Worm (Caenorhabditis elegans) whole organism, L4 larva: ENCODE results near the gene F56C3.9.

Source experiments
- T26A8.4 ChIP-seq: fragments of 200-800 bp; sonication (Bioruptor generic); IDR thresholded peaks from 2 replicates; pipeline ENCODE4 v1.3.6; 2022; ENCODE audit warnings: missing genetic modification characterization, missing compliant biosample characterization
- Y5F2A.4 ChIP-seq: fragments of 200-800 bp; sonication (Bioruptor generic); optimal IDR thresholded peaks from 2 replicates; lab custom pipeline; 2018; ENCODE audit warnings: mild to moderate bottlenecking, missing genetic modification characterization, missing compliant biosample characterization
- Y75B8A.6 ChIP-seq: fragments of 200-800 bp; sonication (Bioruptor generic); IDR thresholded peaks from 2 replicates; pipeline ENCODE4 v1.3.6; 2022; ENCODE audit warnings: missing genetic modification reagents, missing genetic modification characterization, missing compliant biosample characterization
- ZK337.2 ChIP-seq: fragments of 200-800 bp; sonication (Bioruptor generic); IDR thresholded peaks from 2 replicates; pipeline ENCODE4 v1.3.6; 2022; ENCODE audit warnings: missing genetic modification reagents, missing genetic modification characterization, missing compliant biosample characterization
- ama-1 ChIP-seq: fragments of 150-350 bp; optimal IDR thresholded peaks from 2 replicates; lab custom pipeline; 2014; ENCODE audit warnings: inconsistent platforms, mixed read lengths
- arid-1 ChIP-seq: fragments of 200-800 bp; sonication (Bioruptor generic); conservative IDR thresholded peaks from 2 replicates; pipeline ENCODE4 v1.3.6; 2022; ENCODE audit warnings: missing genetic modification reagents, missing genetic modification characterization, missing compliant biosample characterization
- attf-4 ChIP-seq: sonication (generic microtip); optimal IDR thresholded peaks from 3 replicates; lab custom pipeline; 2017; ENCODE audit warnings: missing biosample characterization, missing genetic modification characterization
- ceh-32 ChIP-seq: sonication (generic microtip); optimal IDR thresholded peaks from 2 replicates; lab custom pipeline; 2016; ENCODE audit warnings: mild to moderate bottlenecking, missing genetic modification characterization, missing compliant biosample characterization; ENCODE audit not compliant: poor library complexity
- ceh-44 ChIP-seq: fragments of 200-800 bp; sonication (Bioruptor generic); IDR thresholded peaks from 2 replicates; pipeline ENCODE4 v1.3.6; 2022; ENCODE audit warnings: missing genetic modification reagents, missing genetic modification characterization, missing compliant biosample characterization
- ceh-62 ChIP-seq: sonication (generic microtip); optimal IDR thresholded peaks from 2 replicates; lab custom pipeline; 2017; ENCODE audit warnings: missing biosample characterization, missing genetic modification characterization
- ceh-82 ChIP-seq: sonication (generic microtip); optimal IDR thresholded peaks from 2 replicates; lab custom pipeline; 2017; ENCODE audit warnings: missing biosample characterization, missing genetic modification characterization
- cey-2 ChIP-seq: sonication (generic microtip); optimal IDR thresholded peaks from 3 replicates; lab custom pipeline; 2017; ENCODE audit warnings: missing genetic modification characterization, mild to moderate bottlenecking, missing compliant biosample characterization, antibody characterized with exemption, borderline replicate concordance; ENCODE audit not compliant: insufficient read depth
- daf-19 ChIP-seq: fragments of 200-800 bp; sonication (Bioruptor generic); conservative IDR thresholded peaks from 2 replicates; pipeline ENCODE4 v1.3.6; 2022; ENCODE audit warnings: missing genetic modification characterization, missing compliant biosample characterization
- dpl-1 ChIP-seq: fragments of 150-350 bp; optimal IDR thresholded peaks from 2 replicates; lab custom pipeline; 2014; ENCODE audit warnings: missing biosample characterization, missing genetic modification reagents, missing genetic modification characterization
- duxl-1 ChIP-seq: sonication (generic microtip); optimal IDR thresholded peaks from 2 replicates; lab custom pipeline; 2016; ENCODE audit warnings: mild to moderate bottlenecking, missing genetic modification characterization, moderate library complexity, missing compliant biosample characterization; ENCODE audit not compliant: poor library complexity
- dve-1 ChIP-seq: sonication (generic microtip); optimal IDR thresholded peaks from 2 replicates; lab custom pipeline; 2017; ENCODE audit warnings: antibody characterized with exemption, mild to moderate bottlenecking, missing genetic modification characterization, missing compliant biosample characterization; ENCODE audit not compliant: insufficient read depth
- egl-27 ChIP-seq: sonication (generic microtip); optimal IDR thresholded peaks from 3 replicates; lab custom pipeline; 2017; ENCODE audit warnings: missing biosample characterization, missing genetic modification reagents, missing genetic modification characterization
- egl-43 ChIP-seq: fragments of 200-800 bp; sonication (Bioruptor generic); IDR thresholded peaks from 2 replicates; pipeline ENCODE4 v1.3.6; 2022; ENCODE audit warnings: missing genetic modification reagents, missing genetic modification characterization, missing compliant biosample characterization
- fkh-10 ChIP-seq: fragments of 150-350 bp; optimal IDR thresholded peaks from 2 replicates; lab custom pipeline; 2014; ENCODE audit warnings: missing biosample characterization, missing genetic modification reagents, missing genetic modification characterization
- fos-1 ChIP-seq: fragments of 150-350 bp; optimal IDR thresholded peaks from 2 replicates; lab custom pipeline; 2014; ENCODE audit warnings: missing biosample characterization, missing genetic modification characterization
- gei-8 ChIP-seq: fragments of 200-800 bp; sonication (Bioruptor generic); optimal IDR thresholded peaks from 2 replicates; lab custom pipeline; 2018; ENCODE audit warnings: mild to moderate bottlenecking, missing genetic modification characterization, missing compliant biosample characterization
- hif-1 ChIP-seq, 2 experiments: sonication (generic microtip); optimal IDR thresholded peaks; 2 replicates each; lab custom pipeline; 2016 to 2017; ENCODE audit warnings: missing compliant biosample characterization in 2 of 2, missing genetic modification characterization in 2 of 2, missing genetic modification reagents in 2 of 2, missing genotype in 2 of 2, mild to moderate bottlenecking in 1 of 2
- hlh-11 ChIP-seq: fragments of 200-800 bp; sonication (Bioruptor generic); optimal IDR thresholded peaks from 2 replicates; lab custom pipeline; 2018; ENCODE audit warnings: mild to moderate bottlenecking, missing genetic modification characterization, missing compliant biosample characterization
- hmg-1.1 ChIP-seq: fragments of 200-800 bp; sonication (Bioruptor generic); IDR thresholded peaks from 2 replicates; pipeline ENCODE4 v1.3.6; 2022; ENCODE audit warnings: missing genetic modification reagents, missing genetic modification characterization, missing compliant biosample characterization
- jun-1 ChIP-seq: fragments of 150-350 bp; optimal IDR thresholded peaks from 2 replicates; lab custom pipeline; 2014; ENCODE audit warnings: missing biosample characterization, missing genetic modification reagents, missing genetic modification characterization
- lim-7 ChIP-seq: fragments of 200-800 bp; sonication (Bioruptor generic); IDR thresholded peaks from 2 replicates; pipeline ENCODE4 v1.3.6; 2022; ENCODE audit warnings: missing genetic modification characterization, missing compliant biosample characterization
- lin-1 ChIP-seq: fragments of 200-800 bp; sonication (Bioruptor generic); IDR thresholded peaks from 2 replicates; pipeline ENCODE4 v1.3.6; 2022; ENCODE audit warnings: missing genetic modification reagents, missing genetic modification characterization, missing compliant biosample characterization
- lin-29 ChIP-seq: fragments of 200-800 bp; sonication (Bioruptor generic); IDR thresholded peaks from 2 replicates; pipeline ENCODE4 v1.3.6; 2022; ENCODE audit warnings: missing genetic modification reagents, missing genetic modification characterization, missing compliant biosample characterization
- lin-38 ChIP-seq: fragments of 200-800 bp; sonication (Bioruptor generic); IDR thresholded peaks from 2 replicates; pipeline ENCODE4 v1.3.6; 2022; ENCODE audit warnings: missing genetic modification reagents, missing genetic modification characterization, missing compliant biosample characterization
- lsy-2 ChIP-seq, 2 experiments: fragments of 150-350 bp in 1 of 2; sonication (generic microtip) in 1 of 2; optimal IDR thresholded peaks; 2 replicates each; lab custom pipeline; 2014 to 2017; ENCODE audit warnings: missing biosample characterization in 2 of 2, missing genetic modification characterization in 2 of 2
- mep-1 ChIP-seq: fragments of 150-350 bp; sonication (generic microtip); optimal IDR thresholded peaks from 3 replicates; lab custom pipeline; 2014; ENCODE audit warnings: missing biosample characterization, missing genetic modification characterization
- mes-2 ChIP-seq: sonication (generic microtip); optimal IDR thresholded peaks from 2 replicates; lab custom pipeline; 2016; ENCODE audit warnings: missing genotype, mild to moderate bottlenecking, missing genetic modification characterization, missing compliant biosample characterization; ENCODE audit not compliant: poor library complexity, severe bottlenecking
- mxl-2 ChIP-seq: fragments of 200-800 bp; sonication (Bioruptor generic); conservative IDR thresholded peaks from 2 replicates; pipeline ENCODE4 v1.3.6; 2022; ENCODE audit warnings: missing genetic modification reagents, missing genetic modification characterization, missing compliant biosample characterization
- mxl-3 ChIP-seq: fragments of 200-800 bp; sonication (Bioruptor generic); optimal IDR thresholded peaks from 2 replicates; lab custom pipeline; 2018; ENCODE audit warnings: mild to moderate bottlenecking, missing genetic modification characterization, missing compliant biosample characterization
- nhr-10 ChIP-seq: fragments of 150-350 bp; optimal IDR thresholded peaks from 2 replicates; lab custom pipeline; 2014; ENCODE audit warnings: missing biosample characterization, missing genetic modification characterization
- nhr-102 ChIP-seq: sonication (generic microtip); optimal IDR thresholded peaks from 2 replicates; lab custom pipeline; 2016; ENCODE audit warnings: mild to moderate bottlenecking, missing genetic modification characterization, moderate library complexity, missing compliant biosample characterization
- nhr-11 ChIP-seq: fragments of 150-350 bp; optimal IDR thresholded peaks from 2 replicates; lab custom pipeline; 2014; ENCODE audit warnings: missing biosample characterization, missing genetic modification characterization
- nhr-111 ChIP-seq: fragments of 200-800 bp; sonication (Bioruptor generic); optimal IDR thresholded peaks from 2 replicates; lab custom pipeline; 2018; ENCODE audit warnings: mild to moderate bottlenecking, missing genetic modification characterization, missing compliant biosample characterization
- nhr-237 ChIP-seq: sonication (generic microtip); optimal IDR thresholded peaks from 2 replicates; lab custom pipeline; 2017; ENCODE audit warnings: missing biosample characterization, missing genetic modification characterization
- nhr-28 ChIP-seq: fragments of 150-350 bp; optimal IDR thresholded peaks from 2 replicates; lab custom pipeline; 2014; ENCODE audit warnings: missing biosample characterization, missing genetic modification characterization
- nhr-41 ChIP-seq: fragments of 200-800 bp; sonication (Bioruptor generic); IDR thresholded peaks from 2 replicates; pipeline ENCODE4 v1.3.6; 2022; ENCODE audit warnings: missing genetic modification reagents, missing genetic modification characterization, missing compliant biosample characterization
- nhr-48 ChIP-seq: sonication (generic microtip); optimal IDR thresholded peaks from 2 replicates; lab custom pipeline; 2016; ENCODE audit warnings: mild to moderate bottlenecking, missing genetic modification characterization, missing compliant biosample characterization
- php-3 ChIP-seq: fragments of 200-800 bp; sonication (Bioruptor generic); IDR thresholded peaks from 2 replicates; pipeline ENCODE4 v1.3.6; 2022; ENCODE audit warnings: missing genetic modification reagents, missing genetic modification characterization, missing compliant biosample characterization
- sdz-12 ChIP-seq: fragments of 200-800 bp; sonication (Bioruptor generic); optimal IDR thresholded peaks from 2 replicates; lab custom pipeline; 2018; ENCODE audit warnings: mild to moderate bottlenecking, missing genetic modification characterization, missing compliant biosample characterization
- set-16 ChIP-seq: fragments of 200-800 bp; sonication (Bioruptor generic); IDR thresholded peaks from 2 replicates; pipeline ENCODE4 v1.3.6; 2022; ENCODE audit warnings: missing genetic modification reagents, missing genetic modification characterization, missing compliant biosample characterization
- spr-3 ChIP-seq: fragments of 200-800 bp; sonication (Bioruptor generic); optimal IDR thresholded peaks from 2 replicates; lab custom pipeline; 2018; ENCODE audit warnings: mild to moderate bottlenecking, missing genetic modification characterization, missing compliant biosample characterization
- unc-130 ChIP-seq: sonication (generic microtip); optimal IDR thresholded peaks from 2 replicates; lab custom pipeline; 2016; ENCODE audit warnings: missing genetic modification reagents, missing genetic modification characterization, missing compliant biosample characterization
- unc-39 ChIP-seq: sonication (generic microtip); optimal IDR thresholded peaks from 2 replicates; lab custom pipeline; 2017; ENCODE audit warnings: missing biosample characterization, missing genetic modification characterization
- zag-1 ChIP-seq: fragments of 150-350 bp; optimal IDR thresholded peaks from 2 replicates; lab custom pipeline; 2014; ENCODE audit warnings: missing biosample characterization, missing genetic modification characterization
- zfp-2 ChIP-seq: sonication (generic microtip); optimal IDR thresholded peaks from 2 replicates; lab custom pipeline; 2016; ENCODE audit warnings: mild to moderate bottlenecking, missing genetic modification characterization, missing compliant biosample characterization
- zfp-3 ChIP-seq: fragments of 200-800 bp; sonication (Bioruptor generic); conservative IDR thresholded peaks from 2 replicates; pipeline ENCODE4 v1.3.6; 2022; ENCODE audit warnings: missing genetic modification reagents, missing genetic modification characterization, missing compliant biosample characterization

The F56C3.9 gene

DNA sequence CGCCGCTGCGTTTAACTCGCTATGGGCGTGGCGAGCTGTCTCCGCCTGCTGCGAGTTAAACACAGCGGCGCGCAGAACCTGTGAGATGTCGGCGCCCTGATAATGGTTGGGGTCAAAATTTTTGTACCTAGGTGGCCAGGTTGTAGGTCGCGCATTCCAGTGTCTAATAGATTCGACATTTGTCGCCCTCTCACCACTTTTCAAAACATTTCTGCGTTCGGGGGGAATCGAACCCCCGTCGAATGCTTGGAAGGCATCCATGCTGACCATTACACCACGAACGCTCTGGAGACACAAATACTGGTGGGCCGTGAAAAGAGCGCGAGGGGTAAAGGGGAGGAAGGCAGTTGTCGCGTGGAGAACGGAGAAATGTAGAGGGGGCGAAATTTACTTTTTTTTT is 14.4 kb downstream of the F56C3.9 start:
- peak; percentile 67 for TF ChIP-seq nhr-48
- TF ChIP-seq duxl-1, result peak; percentile 83
- TF ChIP-seq ceh-62 (tag; lab: Kevin White, UChicago), result no peak
- peak; percentile 87; the same call in 1 of the 2 replicates for TF ChIP-seq nhr-41
- TF ChIP-seq unc-39 (tag; lab: Kevin White, UChicago), result no peak
- no peak for TF ChIP-seq daf-19 (GFP tag; lab: Robert Waterston, UW)
- TF ChIP-seq mxl-2 (GFP tag; lab: Robert Waterston, UW), result peak; percentile 81
- TF ChIP-seq ceh-44 (GFP tag; lab: Robert Waterston, UW), result no peak
- peak; percentile 43 for TF ChIP-seq dve-1
- no peak for TF ChIP-seq attf-4
- peak in 1 of 2 experiments; percentile 25 for TF ChIP-seq hif-1 (tag; optimal IDR thresholded peaks at IDR 0.05; lab: Kevin White, UChicago)
- peak; percentile 74 for TF ChIP-seq Y5F2A.4 (GFP tag; lab: Kevin White, UChicago)
- peak; percentile 60; the same call in 1 of the 2 replicates for TF ChIP-seq lin-1 (GFP tag; lab: Robert Waterston, UW)
- TF ChIP-seq lim-7 (GFP tag; lab: Robert Waterston, UW), result peak; percentile 88
- peak; percentile 52; the same call in 1 of the 2 replicates for TF ChIP-seq ZK337.2 (GFP tag; lab: Robert Waterston, UW)
- peak; percentile 6 for TF ChIP-seq unc-130 (GFP tag; lab: Kevin White, UChicago)
- TF ChIP-seq nhr-102 (tag; lab: Kevin White, UChicago), result peak; percentile 87
- TF ChIP-seq gei-8 (GFP tag; lab: Kevin White, UChicago), result peak; percentile 18
- TF ChIP-seq hmg-1.1 (GFP tag; lab: Robert Waterston, UW), result peak; percentile 96
- peak; percentile 82 for TF ChIP-seq mep-1 (tag; lab: Kevin White, UChicago)
- TF ChIP-seq spr-3 (GFP tag; lab: Kevin White, UChicago), result peak; percentile 80
- no peak for TF ChIP-seq cey-2 (tag; lab: Kevin White, UChicago)
- peak; percentile 3 to 48 for TF ChIP-seq lsy-2 (tag; optimal IDR thresholded peaks at IDR 0.05; lab: Kevin White, UChicago)
- peak; percentile 77 for TF ChIP-seq lin-29 (GFP tag; lab: Robert Waterston, UW)
- TF ChIP-seq egl-43 (GFP tag; lab: Robert Waterston, UW), result peak; percentile 96
- peak; percentile 75; the same call in 1 of the 2 replicates for TF ChIP-seq Y75B8A.6 (GFP tag; lab: Robert Waterston, UW)
- peak; percentile 68 for TF ChIP-seq hlh-11 (tag; lab: Kevin White, UChicago)
- TF ChIP-seq ceh-82, result no peak
- TF ChIP-seq nhr-11, result peak; percentile 35
- TF ChIP-seq set-16, result peak; percentile 79
- TF ChIP-seq T26A8.4 (GFP tag; lab: Robert Waterston, UW), result peak; percentile 88
- TF ChIP-seq arid-1 (GFP tag; lab: Robert Waterston, UW), result peak; percentile 87
- peak; percentile 71 for TF ChIP-seq php-3 (GFP tag; lab: Robert Waterston, UW)
- no peak for TF ChIP-seq zag-1
- peak; percentile 60 for TF ChIP-seq nhr-111 (GFP tag; lab: Kevin White, UChicago)
- peak; percentile 34 for TF ChIP-seq jun-1
- TF ChIP-seq ceh-32 (tag; lab: Kevin White, UChicago), result peak; percentile 20
- no peak for TF ChIP-seq fkh-10
- TF ChIP-seq fos-1 (tag; lab: Kevin White, UChicago), result no peak
- TF ChIP-seq lin-38 (GFP tag; lab: Robert Waterston, UW), result peak; percentile 78
- no peak for TF ChIP-seq nhr-237 (tag; lab: Kevin White, UChicago)
- no peak for TF ChIP-seq egl-27 (tag; lab: Kevin White, UChicago)
- peak; percentile 56; the same call in 1 of the 2 replicates for TF ChIP-seq zfp-3 (GFP tag; lab: Robert Waterston, UW)
- peak; percentile 64 for TF ChIP-seq mxl-3 (GFP tag; lab: Kevin White, UChicago)
- peak; percentile 83 for TF ChIP-seq mes-2 (tag; lab: Kevin White, UChicago)
- TF ChIP-seq nhr-28 (tag; lab: Kevin White, UChicago), result no peak
- no peak for TF ChIP-seq ama-1 (lab: Kevin White, UChicago)
- no peak for TF ChIP-seq nhr-10 (tag; lab: Kevin White, UChicago)
- peak; percentile 4 for TF ChIP-seq dpl-1 (GFP tag; lab: Kevin White, UChicago)
- peak; percentile 33 for TF ChIP-seq zfp-2 (tag; lab: Kevin White, UChicago)
- TF ChIP-seq sdz-12 (GFP tag; lab: Kevin White, UChicago), result no peak
